Worm (Caenorhabditis elegans): ENCODE data around the gene sumv-2.
A peak's percentile ranks its signal among the peaks of the same experiment; 100 is the strongest.

sumv-2 gene

ce11 chrV:4580594-4580993 is 36.8 kb upstream of the sumv-2 start:
- TF ChIP-seq zag-1 (tag; optimal IDR thresholded peaks at IDR 0.05): no peak

- TF ChIP-seq nhr-28 (tag; optimal IDR thresholded peaks at IDR 0.05) (no peak), daf-12 (tag; optimal IDR thresholded peaks at IDR 0.05) (no peak), lin-15B (tag; optimal IDR thresholded peaks at IDR 0.05) (no peak), sea-2 (GFP tag; optimal IDR thresholded peaks at IDR 0.05) (no peak), aly-2 (tag; optimal IDR thresholded peaks at IDR 0.05) (no peak), pha-4 (tag; optimal IDR thresholded peaks at IDR 0.05) (no peak), skn-1 (tag; optimal IDR thresholded peaks at IDR 0.05) (no peak), eor-1 (tag; optimal IDR thresholded peaks at IDR 0.05) (no peak), nhr-237 (tag; optimal IDR thresholded peaks at IDR 0.05) (no peak)
Measured at ce11 chrV:4585009-4585408, 32.4 kb upstream of the sumv-2 start, which contains the start of gene Y61A9LA.1. TSS of gene Y61A9LA.1 (plus strand) at chrV:4585309.

ce11 chrV:4590791-4591190 is 26.6 kb upstream of the sumv-2 start:
- TF ChIP-seq nhr-76 (tag; optimal IDR thresholded peaks at IDR 0.05) (no peak), ceh-28 (tag; optimal IDR thresholded peaks at IDR 0.05) (no peak), unc-39 (tag; optimal IDR thresholded peaks at IDR 0.05) (no peak), skn-1 (tag; optimal IDR thresholded peaks at IDR 0.05) (no peak), ceh-9 (tag; optimal IDR thresholded peaks at IDR 0.05) (no peak), snpc-4 (tag; optimal IDR thresholded peaks at IDR 0.05) (no peak), aly-2 (tag; optimal IDR thresholded peaks at IDR 0.05) (no peak), elt-2 (tag; optimal IDR thresholded peaks at IDR 0.05) (no peak), fos-1 (tag; optimal IDR thresholded peaks at IDR 0.05) (no peak), R02D3.7 (tag; optimal IDR thresholded peaks at IDR 0.05) (no peak), tbx-2 (tag; optimal IDR thresholded peaks at IDR 0.05) (no peak), nhr-67 (tag; optimal IDR thresholded peaks at IDR 0.05) (no peak), nhr-237 (tag; optimal IDR thresholded peaks at IDR 0.05) (no peak), mdl-1 (tag; optimal IDR thresholded peaks at IDR 0.05) (no peak), fkh-10 (GFP tag; optimal IDR thresholded peaks at IDR 0.05) (no peak), nfya-1 (tag; optimal IDR thresholded peaks at IDR 0.05; ENCODE audit: insufficient read depth) (no peak), sea-2 (GFP tag; optimal IDR thresholded peaks at IDR 0.05) (no peak), nhr-23 (tag; optimal IDR thresholded peaks at IDR 0.05) (no peak), ceh-82 (tag; optimal IDR thresholded peaks at IDR 0.05) (no peak)

DNA sequence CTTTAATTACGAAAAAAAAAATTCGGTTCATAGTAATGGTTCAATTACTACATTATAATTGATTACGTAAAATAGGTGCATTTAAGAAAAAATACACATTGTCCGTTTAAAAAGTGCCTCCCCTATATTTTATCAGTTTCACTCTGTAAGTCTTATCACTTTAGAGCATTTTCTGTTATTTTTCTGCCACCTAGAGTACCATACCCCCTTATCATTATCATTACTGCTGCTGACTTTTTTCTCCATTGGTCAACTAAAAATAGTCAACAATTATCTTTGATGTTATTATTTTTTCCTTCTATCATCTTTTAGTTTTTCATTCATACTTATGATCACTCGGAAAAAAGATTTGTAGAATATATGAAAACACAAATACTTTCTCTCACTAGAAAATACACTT is 18.9 kb upstream of the sumv-2 start:
- peak; percentile 49 for TF ChIP-seq elt-2 (tag; optimal IDR thresholded peaks at IDR 0.05)
- no peak for TF ChIP-seq nhr-67 (tag; optimal IDR thresholded peaks at IDR 0.05)
- TF ChIP-seq pqm-1 (tag; optimal IDR thresholded peaks at IDR 0.05): peak; percentile 47
- TF ChIP-seq fos-1 (tag; optimal IDR thresholded peaks at IDR 0.05): no peak
- TF ChIP-seq ztf-4 (tag; optimal IDR thresholded peaks at IDR 0.05): no peak
- TF ChIP-seq fkh-2 (tag; optimal IDR thresholded peaks at IDR 0.05): no peak

- no peak for TF ChIP-seq egl-27 (tag; optimal IDR thresholded peaks at IDR 0.05)
- no peak for TF ChIP-seq ceh-82 (tag; optimal IDR thresholded peaks at IDR 0.05)
- no peak for TF ChIP-seq nhr-25 (tag; optimal IDR thresholded peaks at IDR 0.05)
- no peak for TF ChIP-seq snpc-4 (tag; optimal IDR thresholded peaks at IDR 0.05)
- no peak for TF ChIP-seq egl-5 (tag; optimal IDR thresholded peaks at IDR 0.05)
- TF ChIP-seq R02D3.7 (tag; optimal IDR thresholded peaks at IDR 0.05): no peak
Measured at ce11 chrV:4599225-4599624, 18.1 kb upstream of the sumv-2 start.

ce11 chrV:4606828-4607227 is 10.5 kb upstream of the sumv-2 start, which contains the start of gene txt-6:
TSS of gene txt-6 (minus strand) at chrV:4606928.
- TF ChIP-seq fkh-2 (tag; optimal IDR thresholded peaks at IDR 0.05) (no peak), tbx-2 (tag; optimal IDR thresholded peaks at IDR 0.05) (no peak), daf-12 (tag; optimal IDR thresholded peaks at IDR 0.05) (no peak), zag-1 (tag; optimal IDR thresholded peaks at IDR 0.05) (no peak), nhr-25 (tag; optimal IDR thresholded peaks at IDR 0.05) (no peak), ztf-4 (tag; optimal IDR thresholded peaks at IDR 0.05) (no peak), unc-62 (GFP tag; optimal IDR thresholded peaks at IDR 0.05) (no peak), ceh-82 (tag; optimal IDR thresholded peaks at IDR 0.05) (no peak), lsy-12 (tag; optimal IDR thresholded peaks at IDR 0.05) (no peak), nhr-11 (tag; optimal IDR thresholded peaks at IDR 0.05) (no peak), ZK546.5 (tag; optimal IDR thresholded peaks at IDR 0.05) (no peak), elt-1 (tag; optimal IDR thresholded peaks at IDR 0.05) (no peak), unc-39 (tag; optimal IDR thresholded peaks at IDR 0.05) (no peak), nhr-67 (tag; optimal IDR thresholded peaks at IDR 0.05) (no peak), skn-1 (tag; optimal IDR thresholded peaks at IDR 0.05) (no peak), pqm-1 (tag; optimal IDR thresholded peaks at IDR 0.05) (no peak)
